Fruit fly (Drosophila melanogaster) whole organism, wandering third instar larva: ENCODE results near the gene nAChRbeta3.
A peak's percentile ranks its signal among the peaks of the same experiment; 100 is the strongest.

ENCODE experiments used
- CG32264 ChIP-seq: fragments of 200-800 bp; sonication (Bioruptor generic); optimal IDR thresholded peaks from 2 replicates; lab custom pipeline; 2016; ENCODE audit warnings: missing biosample characterization, missing genetic modification characterization
- CrebA ChIP-seq: fragments of 200-800 bp; sonication (Bioruptor generic); optimal IDR thresholded peaks from 2 replicates; lab custom pipeline; 2016; ENCODE audit warnings: missing biosample characterization, mild to moderate bottlenecking, missing genetic modification characterization, borderline replicate concordance
- Dif ChIP-seq: fragments of 200-275, 200-300 bp; sonication (Bioruptor generic); optimal IDR thresholded peaks from 2 replicates; lab custom pipeline; 2018; ENCODE audit warnings: missing biosample characterization, missing genetic modification characterization; ENCODE audit not compliant: partially characterized antibody
- GATAd ChIP-seq: sonication (Bioruptor generic); optimal IDR thresholded peaks from 2 replicates; lab custom pipeline; 2016; ENCODE audit warnings: missing biosample characterization, missing genetic modification characterization
- HLH106 ChIP-seq: fragments of 200-800 bp; optimal IDR thresholded peaks from 3 replicates; lab custom pipeline; 2019; ENCODE audit warnings: missing biosample characterization, mild to moderate bottlenecking, missing genetic modification characterization, moderate library complexity
- Hnf4 ChIP-seq: fragments of 200-800 bp; sonication (Bioruptor generic); optimal IDR thresholded peaks from 2 replicates; lab custom pipeline; 2016; ENCODE audit warnings: missing biosample characterization, mild to moderate bottlenecking, missing genetic modification characterization
- Hr78 ChIP-seq: fragments of >200 bp; optimal IDR thresholded peaks from 2 replicates; lab custom pipeline; 2017; ENCODE audit warnings: missing biosample characterization, missing genetic modification characterization
- Hr83 ChIP-seq: fragments of 200-300 bp; sonication (Bioruptor generic); optimal IDR thresholded peaks from 2 replicates; lab custom pipeline; 2016; ENCODE audit warnings: missing biosample characterization, mild to moderate bottlenecking, missing genetic modification characterization, moderate library complexity; ENCODE audit not compliant: poor library complexity, severe bottlenecking
- Jra ChIP-seq: sonication (Bioruptor generic); optimal IDR thresholded peaks from 2 replicates; lab custom pipeline; 2016; ENCODE audit warnings: missing biosample characterization, missing genetic modification characterization
- Mio ChIP-seq: sonication (Bioruptor generic); optimal IDR thresholded peaks from 2 replicates; lab custom pipeline; 2016; ENCODE audit warnings: missing biosample characterization, missing genetic modification characterization
- Myc ChIP-seq: fragments of >200 bp; optimal IDR thresholded peaks from 2 replicates; lab custom pipeline; 2017
- N ChIP-seq: fragments of >200 bp; optimal IDR thresholded peaks from 2 replicates; lab custom pipeline; 2018; ENCODE audit warnings: missing biosample characterization, missing external identifiers, missing genetic modification characterization
- OdsH ChIP-seq: fragments of 200-800 bp; sonication (Bioruptor generic); optimal IDR thresholded peaks from 2 replicates; lab custom pipeline; 2016; ENCODE audit warnings: missing biosample characterization, mild to moderate bottlenecking, missing genetic modification characterization
- Rel ChIP-seq, 2 experiments: fragments of 200-800 bp; sonication (Bioruptor generic) in 1 of 2; optimal IDR thresholded peaks; 2 replicates in 1 of 2; 3 replicates in 1 of 2; lab custom pipeline; 2016 to 2019; ENCODE audit warnings: mild to moderate bottlenecking in 2 of 2, missing biosample characterization in 2 of 2, missing genetic modification characterization in 2 of 2, moderate library complexity in 1 of 2
- Sp1 ChIP-seq: fragments of 200-800 bp; sonication (Bioruptor generic); optimal IDR thresholded peaks from 3 replicates; lab custom pipeline; 2019; ENCODE audit warnings: missing biosample characterization, mild to moderate bottlenecking, missing genetic modification characterization, moderate library complexity
- Vsx2 ChIP-seq: fragments of 200-300, 225-300 bp; sonication (Bioruptor generic); optimal IDR thresholded peaks from 2 replicates; lab custom pipeline; 2018; ENCODE audit warnings: missing biosample characterization, missing genetic modification characterization; ENCODE audit not compliant: partially characterized antibody
- brk ChIP-seq: fragments of 200-800 bp; sonication (Bioruptor generic); optimal IDR thresholded peaks from 2 replicates; lab custom pipeline; 2016; ENCODE audit warnings: missing biosample characterization, mild to moderate bottlenecking, missing genetic modification characterization
- dl ChIP-seq, 2 experiments: fragments of 175-275, 200-275 bp in 1 of 2; fragments of 200-275 bp in 1 of 2; sonication (Bioruptor generic); optimal IDR thresholded peaks; lab custom pipeline; 2018; ENCODE audit warnings: mild to moderate bottlenecking in 2 of 2, missing biosample characterization in 2 of 2, missing genetic modification characterization in 2 of 2, moderate library complexity in 2 of 2; ENCODE audit not compliant: partially characterized antibody in 2 of 2, insufficient read depth in 1 of 2
- dsf ChIP-seq: sonication (Bioruptor generic); optimal IDR thresholded peaks from 2 replicates; lab custom pipeline; 2016; ENCODE audit warnings: missing biosample characterization, missing genetic modification characterization, borderline replicate concordance
- ey ChIP-seq: fragments of 200-800 bp; sonication (Bioruptor generic); optimal IDR thresholded peaks from 2 replicates; lab custom pipeline; 2016; ENCODE audit warnings: missing biosample characterization, missing genetic modification characterization
- foxo ChIP-seq, 2 experiments: fragments of 200-800 bp; sonication (Bioruptor generic); optimal IDR thresholded peaks; 2 replicates in 1 of 2; 3 replicates in 1 of 2; lab custom pipeline; 2016 to 2017; ENCODE audit warnings: missing biosample characterization in 2 of 2, missing genetic modification characterization in 2 of 2
- fru ChIP-seq: fragments of 200-800 bp; sonication (Bioruptor generic); optimal IDR thresholded peaks from 3 replicates; lab custom pipeline; 2016; ENCODE audit warnings: missing biosample characterization, mild to moderate bottlenecking, missing genetic modification characterization
- h ChIP-seq: fragments of 200-800 bp; sonication (Bioruptor generic); optimal IDR thresholded peaks from 3 replicates; lab custom pipeline; 2016; ENCODE audit warnings: missing biosample characterization, mild to moderate bottlenecking, missing genetic modification characterization
- pan ChIP-seq: fragments of >200 bp; optimal IDR thresholded peaks from 2 replicates; lab custom pipeline; 2017
- psq ChIP-seq: fragments of 200-800 bp; sonication (Bioruptor generic); optimal IDR thresholded peaks from 3 replicates; lab custom pipeline; 2017; ENCODE audit warnings: missing biosample characterization, mild to moderate bottlenecking, missing genetic modification characterization, moderate library complexity
- rgr ChIP-seq: fragments of 200-800 bp; sonication (Bioruptor generic); optimal IDR thresholded peaks from 3 replicates; lab custom pipeline; 2016; ENCODE audit warnings: missing biosample characterization, mild to moderate bottlenecking, missing genetic modification characterization
- sage ChIP-seq: fragments of 200-800 bp; sonication (Bioruptor generic); optimal IDR thresholded peaks from 2 replicates; lab custom pipeline; 2016; ENCODE audit warnings: missing biosample characterization, mild to moderate bottlenecking, missing genetic modification characterization
- sv ChIP-seq: fragments of 200-800 bp; sonication (Bioruptor generic); optimal IDR thresholded peaks from 3 replicates; lab custom pipeline; 2016; ENCODE audit warnings: missing biosample characterization, missing genetic modification characterization
- tai ChIP-seq: sonication (Bioruptor generic); optimal IDR thresholded peaks from 2 replicates; lab custom pipeline; 2016; ENCODE audit warnings: missing biosample characterization, missing genetic modification characterization
- woc ChIP-seq: sonication (Bioruptor generic); optimal IDR thresholded peaks from 2 replicates; lab custom pipeline; 2016; ENCODE audit warnings: missing biosample characterization, mild to moderate bottlenecking, missing genetic modification characterization

nAChRbeta3 gene

DNA sequence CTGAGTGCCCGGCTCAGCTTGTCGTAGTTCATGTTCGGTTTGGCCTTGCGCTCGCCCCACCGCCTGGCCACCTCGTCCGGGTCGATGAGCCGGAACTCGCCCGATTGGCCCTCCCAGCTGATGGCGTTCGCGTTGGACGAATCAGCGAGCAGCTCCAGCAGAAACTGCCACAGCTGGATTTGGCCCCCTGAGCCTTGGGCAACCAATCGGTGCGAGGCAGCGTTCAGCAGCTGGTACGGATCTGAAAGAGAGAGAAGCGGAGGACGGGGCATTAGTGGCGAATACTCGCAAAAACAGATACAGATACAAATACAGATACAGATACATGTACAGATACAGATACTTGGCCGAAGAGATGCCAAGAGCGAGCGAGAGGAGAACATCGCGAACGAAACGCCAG is 3.0 kb downstream of the nAChRbeta3 start:
- TF ChIP-seq psq (GFP tag; lab: Kevin White, UChicago) = no peak
- peak; percentile 50 for TF ChIP-seq N (GFP tag; lab: Kevin White, UChicago)

DNA sequence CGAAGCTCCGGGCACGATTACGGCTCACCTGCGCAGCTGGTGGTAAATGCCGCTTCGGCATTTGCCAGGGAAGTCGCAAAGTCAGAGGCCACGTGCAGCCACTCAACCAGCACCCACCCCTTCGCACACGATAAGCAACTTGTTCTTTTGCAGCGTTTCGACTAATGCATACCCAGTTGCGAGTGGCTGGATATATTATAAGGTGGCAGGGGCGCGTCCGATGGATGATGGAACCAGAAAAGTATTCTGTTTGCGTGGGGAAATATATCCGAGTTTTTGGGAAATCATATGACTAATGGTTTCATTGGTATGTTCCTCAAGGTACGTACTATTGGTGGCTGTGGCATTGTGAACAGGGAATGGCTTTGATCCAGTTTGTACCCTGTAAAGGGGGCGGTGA is 4.7 kb downstream of the nAChRbeta3 start:
- TF ChIP-seq Hnf4 (GFP tag; lab: Kevin White, UChicago) (no peak), dsf (GFP tag; lab: Kevin White, UChicago) (no peak), Vsx2 (GFP tag; lab: Kevin White, UChicago) (no peak), Myc (lab: Kevin White, UChicago) (no peak), pan (lab: Kevin White, UChicago) (no peak), Mio (GFP tag; lab: Kevin White, UChicago) (no peak)
- TF ChIP-seq, all 38 proteins: peak for 0

DNA sequence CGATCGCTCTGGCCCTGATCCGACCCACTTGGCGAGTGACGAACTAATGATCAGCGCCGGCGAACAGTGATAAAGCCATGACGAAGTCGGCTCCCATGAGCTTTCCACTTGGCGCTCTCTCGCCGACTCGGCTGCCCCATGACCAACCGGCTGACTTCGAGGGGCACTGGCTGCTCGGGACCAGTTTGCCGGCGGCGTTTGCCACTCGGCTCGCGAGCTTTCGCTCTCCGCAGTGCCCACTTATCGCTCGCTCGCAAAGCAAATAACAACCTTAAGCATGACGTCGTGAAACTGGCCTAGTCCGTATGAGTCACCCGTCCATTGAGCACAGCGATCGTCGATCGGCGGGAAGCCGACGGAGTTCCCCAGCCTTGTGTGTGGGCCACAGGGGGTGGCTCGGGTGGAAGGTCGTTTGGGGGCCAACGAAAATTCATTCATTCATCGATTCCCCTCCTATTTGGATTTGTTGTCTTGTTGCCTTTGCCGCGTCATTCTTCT is 7.6 kb downstream of the nAChRbeta3 start, which contains the start of gene Ets21C:
TSS of gene Ets21C (minus strand) at position 492 of the 498 bp plus-strand sequence.
- TF ChIP-seq sage (GFP tag; lab: Kevin White, UChicago) (no peak), rgr (GFP tag; lab: Kevin White, UChicago) (peak; percentile 2), h (GFP tag; lab: Kevin White, UChicago) (peak; percentile 51), Jra (GFP tag; lab: Kevin White, UChicago) (peak; percentile 91), fru (GFP tag; lab: Kevin White, UChicago) (no peak), brk (GFP tag; lab: Kevin White, UChicago) (no peak), GATAd (no peak), Hr83 (GFP tag; lab: Kevin White, UChicago) (peak; percentile 61), Dif (GFP tag; lab: Kevin White, UChicago) (peak; percentile 69), Sp1 (peak; percentile 26), Rel (GFP tag; optimal IDR thresholded peaks at IDR 0.05; lab: Kevin White, UChicago) (peak; percentile 27), Rel (tag; optimal IDR thresholded peaks at IDR 0.05; lab: Kevin White, UChicago) (peak; percentile 74), Hr78 (no peak), tai (GFP tag; lab: Kevin White, UChicago) (no peak), CG32264 (GFP tag; lab: Kevin White, UChicago) (no peak), dl (GFP tag; optimal IDR thresholded peaks at IDR 0.05; lab: Kevin White, UChicago; ENCODE audit: insufficient read depth in 1 of 2, partially characterized antibody in 2 of 2) (peak; percentile 35 to 39), N (GFP tag; lab: Kevin White, UChicago) (no peak), OdsH (GFP tag; lab: Kevin White, UChicago) (peak; percentile 43)

DNA sequence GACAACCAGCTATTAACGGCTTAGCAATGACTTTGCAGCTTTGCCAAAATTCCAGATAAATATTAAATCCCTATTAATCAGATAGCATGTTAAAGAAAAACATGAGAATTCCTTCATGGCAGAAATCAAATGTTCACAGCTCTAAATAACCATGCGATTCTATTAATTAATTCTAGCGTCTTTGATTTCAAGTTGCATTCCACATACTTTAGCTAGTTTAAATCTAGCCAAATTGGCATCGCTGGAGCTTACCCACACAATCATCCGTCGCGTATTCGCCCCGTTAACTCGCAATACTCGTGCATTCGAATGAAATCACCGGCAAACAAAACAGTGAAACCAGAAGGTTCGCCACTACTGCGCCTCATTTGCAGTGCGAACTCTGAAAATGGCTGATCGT is 14.4 kb downstream of the nAChRbeta3 start, which contains the start of gene Tspo:
TSS of gene Tspo (plus strand) at position 302 of the 400 bp plus-strand sequence.
- TF ChIP-seq ey (GFP tag; lab: Kevin White, UChicago) (no peak), N (GFP tag; lab: Kevin White, UChicago) (peak; percentile 8), Dif (GFP tag; lab: Kevin White, UChicago) (peak; percentile 14), Jra (GFP tag; lab: Kevin White, UChicago) (no peak), foxo (GFP tag; optimal IDR thresholded peaks at IDR 0.05; lab: Kevin White, UChicago) (no peak), CrebA (no peak), OdsH (GFP tag; lab: Kevin White, UChicago) (peak; percentile 8), HLH106 (tag; lab: Kevin White, UChicago) (peak; percentile 1), sv (GFP tag; lab: Kevin White, UChicago) (no peak), Hr83 (GFP tag; lab: Kevin White, UChicago) (peak; percentile 6), Myc (lab: Kevin White, UChicago) (peak; percentile 96), Rel (GFP tag; optimal IDR thresholded peaks at IDR 0.05; lab: Kevin White, UChicago) (no peak), Rel (tag; optimal IDR thresholded peaks at IDR 0.05; lab: Kevin White, UChicago) (peak; percentile 58), woc (GFP tag; lab: Kevin White, UChicago) (peak; percentile 71)
